Worm (Caenorhabditis elegans): Measurements from ENCODE around the gene M03E7.2.

- TF ChIP-seq F33H1.4 (GFP tag; IDR thresholded peaks at IDR 0.05) (peak; percentile 58; the same call in 1 of the 2 replicates), zim-3 (tag; optimal IDR thresholded peaks at IDR 0.05) (no peak)
Measured at ce11 chrV:5619372-5619771, 2.0 kb downstream of the M03E7.2 start.

Data from whole organism, young adult.